Worm (Caenorhabditis elegans): ENCODE measurements around the gene K04C2.2.

The K04C2.2 gene

DNA sequence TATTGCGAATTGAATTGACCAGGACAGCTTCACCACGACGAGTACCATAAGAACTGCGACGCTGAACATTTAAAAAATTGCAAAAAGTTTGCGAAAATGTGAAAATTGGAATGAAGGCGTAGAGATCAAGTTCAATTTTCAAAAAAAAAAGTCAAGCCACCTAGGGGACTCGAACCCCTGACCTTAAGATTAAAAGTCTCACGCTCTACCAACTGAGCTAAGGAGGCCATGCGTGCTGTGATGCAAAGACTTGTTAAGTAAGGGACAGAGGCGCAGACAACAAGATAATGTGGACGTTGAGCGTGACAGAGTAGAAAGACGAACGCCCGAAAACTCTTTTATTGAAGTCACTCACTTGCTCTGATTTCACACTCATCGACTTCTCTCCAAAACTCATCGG, 2.0 kb upstream of the K04C2.2 start (continued):
- TF ChIP-seq K02D7.2 (tag; optimal IDR thresholded peaks at IDR 0.05) (peak; percentile 52), syd-9 (tag; optimal IDR thresholded peaks at IDR 0.05) (peak; percentile 63), tbx-7 (tag; optimal IDR thresholded peaks at IDR 0.05) (no peak), elt-4 (tag; optimal IDR thresholded peaks at IDR 0.05) (no peak), ama-1 (optimal IDR thresholded peaks at IDR 0.05) (no peak), fkh-6 (tag; optimal IDR thresholded peaks at IDR 0.05) (peak; percentile 41), lin-11 (tag; optimal IDR thresholded peaks at IDR 0.05) (peak; percentile 63), mec-3 (tag; optimal IDR thresholded peaks at IDR 0.05; ENCODE audit: borderline replicate concordance) (no peak), pqm-1 (tag; optimal IDR thresholded peaks at IDR 0.05) (no peak), ttx-3 (tag; optimal IDR thresholded peaks at IDR 0.05) (peak; percentile 58), hlh-13 (GFP tag; optimal IDR thresholded peaks at IDR 0.05) (no peak), elt-2 (tag; optimal IDR thresholded peaks at IDR 0.05) (peak; percentile 72), sox-2 (GFP tag; IDR thresholded peaks at IDR 0.05) (peak; percentile 66), pha-4 (tag; optimal IDR thresholded peaks at IDR 0.05) (no peak), hlh-6 (tag; optimal IDR thresholded peaks at IDR 0.05) (peak; percentile 78), rnt-1 (tag; optimal IDR thresholded peaks at IDR 0.05) (peak; percentile 67), nfya-1 (tag; optimal IDR thresholded peaks at IDR 0.05) (peak; percentile 54), sdc-2 (tag; optimal IDR thresholded peaks at IDR 0.05) (peak; percentile 68), tbx-2 (tag; optimal IDR thresholded peaks at IDR 0.05) (peak; percentile 70), che-1 (tag; optimal IDR thresholded peaks at IDR 0.05) (peak; percentile 77), odd-2 (tag; optimal IDR thresholded peaks at IDR 0.05) (no peak), ceh-30 (tag; optimal IDR thresholded peaks at IDR 0.05) (no peak), hlh-8 (tag; optimal IDR thresholded peaks at IDR 0.05) (peak; percentile 53), eyg-1 (tag; optimal IDR thresholded peaks at IDR 0.05) (peak; percentile 50), nhr-232 (tag; optimal IDR thresholded peaks at IDR 0.05) (peak; percentile 79), ceh-14 (tag; optimal IDR thresholded peaks at IDR 0.05) (peak; percentile 47), ztf-16 (tag; optimal IDR thresholded peaks at IDR 0.05) (peak; percentile 72), unc-86 (tag; optimal IDR thresholded peaks at IDR 0.05) (peak; percentile 44), ceh-18 (tag; optimal IDR thresholded peaks at IDR 0.05) (peak; percentile 74), pha-2 (tag; optimal IDR thresholded peaks at IDR 0.05) (no peak), K09A11.1 (tag; optimal IDR thresholded peaks at IDR 0.05; ENCODE audit: insufficient read depth) (peak; percentile 54), ceh-6 (GFP tag; optimal IDR thresholded peaks at IDR 0.05) (peak; percentile 61), ceh-2 (tag; optimal IDR thresholded peaks at IDR 0.05) (peak; percentile 27), dmd-4 (tag; optimal IDR thresholded peaks at IDR 0.05; ENCODE audit: borderline replicate concordance) (peak; percentile 57), zip-5 (tag; optimal IDR thresholded peaks at IDR 0.05) (peak; percentile 33), unc-3 (GFP tag; conservative IDR thresholded peaks at IDR 0.05) (peak; percentile 52; the same call in 1 of the 2 replicates), unc-3 (tag; optimal IDR thresholded peaks at IDR 0.05) (peak; percentile 44), T23F11.4 (GFP tag; optimal IDR thresholded peaks at IDR 0.05) (peak; percentile 58), F13H6.1 (tag; optimal IDR thresholded peaks at IDR 0.05) (peak; percentile 33), ceh-45 (GFP tag; IDR thresholded peaks at IDR 0.05) (peak; percentile 70), ref-2 (tag; optimal IDR thresholded peaks at IDR 0.05) (peak; percentile 61), sox-4 (tag; optimal IDR thresholded peaks at IDR 0.05) (peak; percentile 76), pag-3 (tag; optimal IDR thresholded peaks at IDR 0.05; ENCODE audit: borderline replicate concordance) (no peak)

DNA sequence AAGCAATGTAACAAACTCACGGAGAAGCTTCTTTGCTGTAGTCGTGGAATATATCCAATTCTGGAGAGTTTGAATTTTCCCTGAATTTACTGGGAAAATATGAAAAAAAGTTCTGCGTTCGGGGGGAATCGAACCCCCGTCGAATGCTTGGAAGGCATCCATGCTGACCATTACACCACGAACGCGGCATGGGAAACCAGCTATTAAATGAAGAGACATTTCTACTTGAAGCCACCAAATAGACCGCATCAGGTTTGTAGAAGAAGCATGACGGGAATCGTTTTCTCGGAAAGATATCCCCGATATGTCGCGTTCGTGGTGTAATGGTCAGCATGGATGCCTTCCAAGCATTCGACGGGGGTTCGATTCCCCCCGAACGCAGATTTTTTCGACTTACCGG, 1.1 kb upstream of the K04C2.2 start:
- TF ChIP-seq ref-2 (tag; optimal IDR thresholded peaks at IDR 0.05), result peak; percentile 17
- TF ChIP-seq ceh-48 (tag; optimal IDR thresholded peaks at IDR 0.05), result no peak
- TF ChIP-seq nfya-1 (tag; optimal IDR thresholded peaks at IDR 0.05), result no peak
- TF ChIP-seq dve-1 (tag; optimal IDR thresholded peaks at IDR 0.05), result peak; percentile 12
- no peak for TF ChIP-seq lin-11 (tag; optimal IDR thresholded peaks at IDR 0.05)
- TF ChIP-seq pqm-1 (tag; optimal IDR thresholded peaks at IDR 0.05), result no peak
- no peak for TF ChIP-seq syd-9 (tag; optimal IDR thresholded peaks at IDR 0.05)
- TF ChIP-seq npax-4 (tag; optimal IDR thresholded peaks at IDR 0.05), result no peak

All from whole organism, late embryonic.